Worm (Caenorhabditis elegans): ENCODE measurements around the gene ZK355.2.
A peak's percentile ranks its signal among the peaks of the same experiment; 100 is the strongest.

Gene ZK355.2

ce11 chrII:2973940-2974402 lies 50.3 kb downstream of the ZK355.2 start:
- TF ChIP-seq unc-62 (GFP tag; optimal IDR thresholded peaks at IDR 0.05) = peak; percentile 78
- peak; percentile 82 for TF ChIP-seq ama-1 (optimal IDR thresholded peaks at IDR 0.05)
- TF ChIP-seq nhr-23 (tag; optimal IDR thresholded peaks at IDR 0.05) = peak; percentile 97
- TF ChIP-seq elt-2 (tag; optimal IDR thresholded peaks at IDR 0.05) = peak; percentile 87
- peak; percentile 98 for TF ChIP-seq jun-1 (tag; optimal IDR thresholded peaks at IDR 0.05)
- peak; percentile 69 for TF ChIP-seq fkh-10 (GFP tag; optimal IDR thresholded peaks at IDR 0.05)
- peak; percentile 7 for TF ChIP-seq sea-2 (GFP tag; optimal IDR thresholded peaks at IDR 0.05)
- TF ChIP-seq nhr-76 (tag; optimal IDR thresholded peaks at IDR 0.05) = no peak
- no peak for TF ChIP-seq mml-1 (tag; optimal IDR thresholded peaks at IDR 0.05)
- TF ChIP-seq pha-4 (tag; optimal IDR thresholded peaks at IDR 0.05) = peak; percentile 97
- peak; percentile 84 for TF ChIP-seq pqm-1 (tag; optimal IDR thresholded peaks at IDR 0.05)
- TF ChIP-seq hmg-11 (tag; optimal IDR thresholded peaks at IDR 0.05) = peak; percentile 81
- TF ChIP-seq nhr-237 (tag; optimal IDR thresholded peaks at IDR 0.05) = no peak
- peak; percentile 84 for TF ChIP-seq elt-1 (tag; optimal IDR thresholded peaks at IDR 0.05)
- no peak for TF ChIP-seq nhr-77 (tag; optimal IDR thresholded peaks at IDR 0.05)
- peak; percentile 63 for TF ChIP-seq lin-15B (tag; optimal IDR thresholded peaks at IDR 0.05)
- TF ChIP-seq nhr-25 (tag; optimal IDR thresholded peaks at IDR 0.05) = peak; percentile 97
- TF ChIP-seq ceh-28 (tag; optimal IDR thresholded peaks at IDR 0.05) = peak; percentile 90
- peak; percentile 78 for TF ChIP-seq R02D3.7 (tag; optimal IDR thresholded peaks at IDR 0.05)
- no peak for TF ChIP-seq ceh-16 (tag; optimal IDR thresholded peaks at IDR 0.05)
- peak; percentile 95 for TF ChIP-seq lsy-12 (tag; optimal IDR thresholded peaks at IDR 0.05)
- TF ChIP-seq egl-5 (tag; optimal IDR thresholded peaks at IDR 0.05) = peak; percentile 74
- TF ChIP-seq unc-39 (tag; optimal IDR thresholded peaks at IDR 0.05) = no peak
- peak; percentile 60 for TF ChIP-seq daf-12 (tag; optimal IDR thresholded peaks at IDR 0.05)
- peak; percentile 93 for TF ChIP-seq nhr-43 (tag; optimal IDR thresholded peaks at IDR 0.05; ENCODE audit: poor library complexity, severe bottlenecking)
- peak in 1 of 2 experiments; percentile 83 for TF ChIP-seq eor-1 (tag; optimal IDR thresholded peaks at IDR 0.05)
- TF ChIP-seq fos-1 (tag; optimal IDR thresholded peaks at IDR 0.05) = peak; percentile 70
- peak; percentile 47 for TF ChIP-seq snpc-4 (tag; optimal IDR thresholded peaks at IDR 0.05)
- no peak for TF ChIP-seq ztf-11 (tag; optimal IDR thresholded peaks at IDR 0.05)
- TF ChIP-seq ztf-4 (tag; optimal IDR thresholded peaks at IDR 0.05) = no peak
- peak in 2 of 3 experiments; percentile 1 to 37 for TF ChIP-seq elt-3 (tag; optimal IDR thresholded peaks at IDR 0.05)
- no peak for TF ChIP-seq aly-2 (tag; optimal IDR thresholded peaks at IDR 0.05)
- peak; percentile 82 for TF ChIP-seq tbx-2 (tag; optimal IDR thresholded peaks at IDR 0.05)
- peak; percentile 98 for TF ChIP-seq mdl-1 (tag; optimal IDR thresholded peaks at IDR 0.05)
- peak; percentile 80 for TF ChIP-seq zag-1 (tag; optimal IDR thresholded peaks at IDR 0.05)
- no peak for TF ChIP-seq nhr-12 (tag; optimal IDR thresholded peaks at IDR 0.05)
- peak; percentile 59 for TF ChIP-seq skn-1 (tag; optimal IDR thresholded peaks at IDR 0.05)
- TF ChIP-seq egl-27 (tag; optimal IDR thresholded peaks at IDR 0.05) = peak; percentile 87
- no peak for TF ChIP-seq ZK546.5 (tag; optimal IDR thresholded peaks at IDR 0.05)
- peak; percentile 81 for TF ChIP-seq nhr-11 (tag; optimal IDR thresholded peaks at IDR 0.05)
- TF ChIP-seq ceh-82 (tag; optimal IDR thresholded peaks at IDR 0.05) = peak; percentile 87
- TF ChIP-seq nhr-67 (tag; optimal IDR thresholded peaks at IDR 0.05) = no peak
- TF ChIP-seq nfya-1 (tag; optimal IDR thresholded peaks at IDR 0.05; ENCODE audit: insufficient read depth) = peak; percentile 95
- TF ChIP-seq fkh-2 (tag; optimal IDR thresholded peaks at IDR 0.05) = no peak
- no peak for TF ChIP-seq ceh-9 (tag; optimal IDR thresholded peaks at IDR 0.05)
- TF ChIP-seq lin-39 (tag; optimal IDR thresholded peaks at IDR 0.05) = peak; percentile 99
- TF ChIP-seq nhr-28 (tag; optimal IDR thresholded peaks at IDR 0.05) = no peak

All from whole organism, L3 larva.